Comparison of ENCODE assay signal across 4 worm cellular contexts in the genomic region with DNA sequence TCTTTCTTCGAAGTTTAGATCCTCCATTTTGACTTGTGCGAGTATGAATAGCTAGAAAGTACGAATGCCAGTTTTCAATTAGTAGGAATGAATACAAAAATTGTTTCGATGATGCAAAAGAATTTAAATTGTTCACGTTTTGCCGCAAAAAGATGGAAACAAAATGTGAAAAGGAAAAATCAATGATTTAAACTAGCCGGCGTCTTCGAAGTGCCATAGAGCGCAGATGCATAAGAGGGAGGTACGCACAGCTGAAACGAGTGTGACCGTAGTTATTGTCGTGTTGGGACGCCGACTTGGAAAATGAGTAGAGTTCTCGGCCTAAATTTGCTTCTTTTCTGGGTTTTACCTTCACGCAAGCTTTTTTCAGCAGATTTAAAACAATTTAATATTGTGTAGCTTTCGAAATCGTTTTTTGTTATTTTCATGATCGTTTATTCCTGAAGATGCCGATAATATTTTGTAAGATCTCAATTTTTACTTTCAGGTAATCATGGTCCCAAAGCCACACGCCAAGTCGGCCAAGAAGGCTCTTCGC.
A peak's percentile ranks its signal among the peaks of the same experiment; 100 is the strongest.
TF ChIP-seq lines count a peak whose summit lies in the region.

TSS of gene ify-1 (minus strand) at position 51 of the 538 bp plus-strand sequence.
TSS of gene rpl-22 (plus strand) at position 488 of the 538 bp plus-strand sequence.

TF ChIP-seq in whole organism, L2 larva, 48 proteins besides CTCF, POLR2A, EP300 and RAD21 (continued from another document):
- TF ChIP-seq mab-5 (tag; optimal IDR thresholded peaks at IDR 0.05; lab: Kevin White, UChicago) (peak; percentile 90), nhr-21 (tag; optimal IDR thresholded peaks at IDR 0.05; lab: Kevin White, UChicago) (peak; percentile 94), egl-27 (tag; optimal IDR thresholded peaks at IDR 0.05; lab: Kevin White, UChicago) (peak; percentile 39), ztf-4 (tag; optimal IDR thresholded peaks at IDR 0.05; lab: Kevin White, UChicago) (peak; percentile 90), snpc-4 (tag; optimal IDR thresholded peaks at IDR 0.05; lab: Kevin White, UChicago) (peak; percentile 94), dmd-4 (tag; optimal IDR thresholded peaks at IDR 0.05; lab: Kevin White, UChicago) (no peak), nhr-10 (tag; optimal IDR thresholded peaks at IDR 0.05; lab: Kevin White, UChicago) (peak; percentile 34), C34F6.9 (tag; optimal IDR thresholded peaks at IDR 0.05; lab: Kevin White, UChicago) (peak; percentile 96), Y55F3AM.14 (GFP tag; optimal IDR thresholded peaks at IDR 0.05; lab: Kevin White, UChicago) (peak; percentile 28), mbf-1 (tag; optimal IDR thresholded peaks at IDR 0.05; lab: Kevin White, UChicago) (no peak), lin-11 (tag; optimal IDR thresholded peaks at IDR 0.05; lab: Kevin White, UChicago) (peak; percentile 96), crh-2 (tag; optimal IDR thresholded peaks at IDR 0.05; lab: Kevin White, UChicago) (peak; percentile 98), ceh-82 (tag; optimal IDR thresholded peaks at IDR 0.05; lab: Kevin White, UChicago) (peak; percentile 73), sma-3 (GFP tag; optimal IDR thresholded peaks at IDR 0.05; lab: Kevin White, UChicago) (peak; percentile 94), peb-1 (tag; optimal IDR thresholded peaks at IDR 0.05; lab: Kevin White, UChicago) (no peak), ceh-16 (tag; optimal IDR thresholded peaks at IDR 0.05; lab: Kevin White, UChicago) (peak; percentile 71), zag-1 (tag; optimal IDR thresholded peaks at IDR 0.05; lab: Kevin White, UChicago) (peak; percentile 78), sem-4 (tag; optimal IDR thresholded peaks at IDR 0.05; lab: Kevin White, UChicago) (peak; percentile 93), nhr-6 (tag; optimal IDR thresholded peaks at IDR 0.05; lab: Kevin White, UChicago) (peak; percentile 89), unc-55 (GFP tag; optimal IDR thresholded peaks at IDR 0.05; lab: Kevin White, UChicago) (peak; percentile 99), sma-9 (GFP tag; optimal IDR thresholded peaks at IDR 0.05; lab: Kevin White, UChicago) (peak; percentile 94), sma-9 (tag; optimal IDR thresholded peaks at IDR 0.05; lab: Kevin White, UChicago) (no peak), lin-39 (tag; optimal IDR thresholded peaks at IDR 0.05; lab: Kevin White, UChicago) (no peak), nhr-23 (tag; optimal IDR thresholded peaks at IDR 0.05; lab: Kevin White, UChicago) (no peak), mdl-1 (tag; optimal IDR thresholded peaks at IDR 0.05; lab: Kevin White, UChicago) (peak in 1 of 2 experiments; percentile 51), aly-2 (tag; optimal IDR thresholded peaks at IDR 0.05; lab: Kevin White, UChicago) (no peak), ZK546.5 (tag; optimal IDR thresholded peaks at IDR 0.05; lab: Kevin White, UChicago) (peak; percentile 83), lin-13 (GFP tag; optimal IDR thresholded peaks at IDR 0.05; lab: Kevin White, UChicago) (peak; percentile 95)

TF ChIP-seq in whole organism, L4 larva, 104 proteins besides CTCF, POLR2A, EP300 and RAD21 (continued from another document and continues in another):
- TF ChIP-seq T20F7.1 (GFP tag; optimal IDR thresholded peaks at IDR 0.05; lab: Kevin White, UChicago) (peak; percentile 84), dmd-6 (GFP tag; IDR thresholded peaks at IDR 0.05; lab: Robert Waterston, UW) (peak; percentile 49), fos-1 (tag; optimal IDR thresholded peaks at IDR 0.05; lab: Kevin White, UChicago) (no peak), ztf-7 (tag; optimal IDR thresholded peaks at IDR 0.05; lab: Kevin White, UChicago) (peak; percentile 78), hlh-30 (tag; optimal IDR thresholded peaks at IDR 0.05; lab: Kevin White, UChicago; ENCODE audit: insufficient read depth) (peak; percentile 94), unc-62 (GFP tag; optimal IDR thresholded peaks at IDR 0.05 in 1 of 2; lab: Kevin White, UChicago) (peak in 1 of 2 experiments; percentile 98), unc-62 (tag; optimal IDR thresholded peaks at IDR 0.05; lab: Kevin White, UChicago) (peak; percentile 35), pqm-1 (tag; optimal IDR thresholded peaks at IDR 0.05; lab: Kevin White, UChicago) (peak; percentile 14), snpc-1.2 (GFP tag; IDR thresholded peaks at IDR 0.05; lab: Robert Waterston, UW) (peak; percentile 66; the same call in 1 of the 2 replicates), ama-1 (optimal IDR thresholded peaks at IDR 0.05; lab: Kevin White, UChicago) (peak; percentile 75), lim-7 (GFP tag; IDR thresholded peaks at IDR 0.05; lab: Robert Waterston, UW) (no peak), zip-2 (tag; optimal IDR thresholded peaks at IDR 0.05; lab: Kevin White, UChicago) (peak; percentile 57), ztf-11 (tag; optimal IDR thresholded peaks at IDR 0.05; lab: Kevin White, UChicago) (no peak), hif-1 (tag; optimal IDR thresholded peaks at IDR 0.05; lab: Kevin White, UChicago) (peak; percentile 7 to 83), set-16 (GFP tag; IDR thresholded peaks at IDR 0.05; lab: Robert Waterston, UW) (no peak; the same call in 1 of the 2 replicates), T26A8.4 (GFP tag; IDR thresholded peaks at IDR 0.05; lab: Robert Waterston, UW) (peak; percentile 86), F44E2.7 (GFP tag; IDR thresholded peaks at IDR 0.05; lab: Robert Waterston, UW) (no peak), cey-2 (tag; optimal IDR thresholded peaks at IDR 0.05; lab: Kevin White, UChicago; ENCODE audit: borderline replicate concordance, insufficient read depth) (no peak), R02D3.7 (tag; optimal IDR thresholded peaks at IDR 0.05; lab: Kevin White, UChicago) (no peak), fkh-10 (GFP tag; optimal IDR thresholded peaks at IDR 0.05; lab: Kevin White, UChicago) (peak; percentile 91), dpl-1 (GFP tag; optimal IDR thresholded peaks at IDR 0.05; lab: Kevin White, UChicago) (peak; percentile 94), F10B5.3 (tag; optimal IDR thresholded peaks at IDR 0.05; lab: Kevin White, UChicago) (peak; percentile 43), egl-43 (GFP tag; IDR thresholded peaks at IDR 0.05; lab: Robert Waterston, UW) (0 out of 2 replicates have a peak, but pooled peaks have one; percentile 42), nhr-10 (tag; optimal IDR thresholded peaks at IDR 0.05; lab: Kevin White, UChicago) (peak; percentile 36), lin-38 (GFP tag; IDR thresholded peaks at IDR 0.05; lab: Robert Waterston, UW) (peak; percentile 99), lin-1 (GFP tag; IDR thresholded peaks at IDR 0.05; lab: Robert Waterston, UW) (no peak), snpc-4 (tag; optimal IDR thresholded peaks at IDR 0.05; lab: Kevin White, UChicago) (peak; percentile 51), ctbp-1 (GFP tag; IDR thresholded peaks at IDR 0.05; lab: Robert Waterston, UW) (peak; percentile 72), mes-2 (tag; optimal IDR thresholded peaks at IDR 0.05; lab: Kevin White, UChicago; ENCODE audit: poor library complexity, severe bottlenecking) (peak; percentile 96), ceh-20 (GFP tag; IDR thresholded peaks at IDR 0.05; lab: Robert Waterston, UW) (peak; percentile 61; the same call in 1 of the 2 replicates), lir-3 (tag; optimal IDR thresholded peaks at IDR 0.05; lab: Kevin White, UChicago) (no peak), nhr-41 (GFP tag; IDR thresholded peaks at IDR 0.05; lab: Robert Waterston, UW) (no peak)

TF ChIP-seq in whole organism, late embryonic, 69 proteins besides CTCF, POLR2A, EP300 and RAD21 (continued from another document):
- TF ChIP-seq ceh-31 (tag; optimal IDR thresholded peaks at IDR 0.05; lab: Kevin White, UChicago) (peak; percentile 87), npax-4 (tag; optimal IDR thresholded peaks at IDR 0.05; lab: Kevin White, UChicago) (no peak), rnt-1 (tag; optimal IDR thresholded peaks at IDR 0.05; lab: Kevin White, UChicago) (peak; percentile 73), Y22D7AL.16 (tag; optimal IDR thresholded peaks at IDR 0.05; lab: Kevin White, UChicago) (no peak), madf-2 (tag; optimal IDR thresholded peaks at IDR 0.05; lab: Kevin White, UChicago) (peak; percentile 50), K09A11.1 (tag; optimal IDR thresholded peaks at IDR 0.05; lab: Kevin White, UChicago; ENCODE audit: insufficient read depth) (peak; percentile 4), K02D7.2 (tag; optimal IDR thresholded peaks at IDR 0.05; lab: Kevin White, UChicago) (no peak), ahr-1 (tag; optimal IDR thresholded peaks at IDR 0.05; lab: Kevin White, UChicago) (no peak), hlh-13 (GFP tag; optimal IDR thresholded peaks at IDR 0.05; lab: Kevin White, UChicago) (no peak), nfya-1 (tag; optimal IDR thresholded peaks at IDR 0.05; lab: Kevin White, UChicago) (peak; percentile 97), unc-55 (GFP tag; optimal IDR thresholded peaks at IDR 0.05; lab: Kevin White, UChicago) (peak; percentile 71), ets-4 (tag; optimal IDR thresholded peaks at IDR 0.05; lab: Kevin White, UChicago) (peak; percentile 50), ztf-16 (tag; optimal IDR thresholded peaks at IDR 0.05; lab: Kevin White, UChicago) (peak; percentile 33), fax-1 (tag; optimal IDR thresholded peaks at IDR 0.05; lab: Kevin White, UChicago) (peak; percentile 22), ceh-19 (GFP tag; optimal IDR thresholded peaks at IDR 0.05; lab: Kevin White, UChicago) (peak; percentile 20), pros-1 (tag; optimal IDR thresholded peaks at IDR 0.05; lab: Kevin White, UChicago) (peak; percentile 73), ref-2 (tag; optimal IDR thresholded peaks at IDR 0.05; lab: Kevin White, UChicago) (peak; percentile 71), dve-1 (tag; optimal IDR thresholded peaks at IDR 0.05; lab: Kevin White, UChicago) (peak; percentile 82), C38D4.7 (GFP tag; optimal IDR thresholded peaks at IDR 0.05; lab: Kevin White, UChicago) (no peak), tbx-2 (tag; optimal IDR thresholded peaks at IDR 0.05; lab: Kevin White, UChicago) (peak; percentile 70), C08G9.2 (tag; optimal IDR thresholded peaks at IDR 0.05; lab: Kevin White, UChicago) (peak; percentile 54), elt-4 (tag; optimal IDR thresholded peaks at IDR 0.05; lab: Kevin White, UChicago) (no peak), ttx-3 (tag; optimal IDR thresholded peaks at IDR 0.05; lab: Kevin White, UChicago) (no peak), eyg-1 (tag; optimal IDR thresholded peaks at IDR 0.05; lab: Kevin White, UChicago) (no peak), pha-2 (tag; optimal IDR thresholded peaks at IDR 0.05; lab: Kevin White, UChicago) (no peak), ceh-14 (tag; optimal IDR thresholded peaks at IDR 0.05; lab: Kevin White, UChicago) (no peak)

TF ChIP-seq in whole organism, mixed stage, embryonic, 35 proteins besides CTCF, POLR2A, EP300 and RAD21 (continued from another document):
- TF ChIP-seq unc-39 (tag; optimal IDR thresholded peaks at IDR 0.05; lab: Kevin White, UChicago) (no peak), nhr-2 (tag; optimal IDR thresholded peaks at IDR 0.05; lab: Kevin White, UChicago) (no peak), mls-2 (tag; optimal IDR thresholded peaks at IDR 0.05; lab: Kevin White, UChicago) (peak; percentile 76), lin-32 (GFP tag; optimal IDR thresholded peaks at IDR 0.05; lab: Kevin White, UChicago) (no peak), zip-8 (tag; optimal IDR thresholded peaks at IDR 0.05; lab: Kevin White, UChicago) (no peak), unc-120 (tag; optimal IDR thresholded peaks at IDR 0.05; lab: Kevin White, UChicago; ENCODE audit: poor library complexity, severe bottlenecking) (peak; percentile 75), mab-5 (tag; optimal IDR thresholded peaks at IDR 0.05; lab: Kevin White, UChicago) (peak; percentile 32), nhr-12 (tag; optimal IDR thresholded peaks at IDR 0.05; lab: Kevin White, UChicago) (peak; percentile 39), drap-1 (GFP tag; optimal IDR thresholded peaks at IDR 0.05; lab: Kevin White, UChicago) (peak; percentile 71)
